Worm (Caenorhabditis elegans) whole organism, young adult: ENCODE results near the gene ssp-32.

Experiments
- B0336.3 ChIP-seq: fragments of 200-800 bp; sonication (Bioruptor generic); IDR thresholded peaks from 2 replicates; pipeline ENCODE4 v1.3.6; 2022; ENCODE audit warnings: missing genetic modification characterization, missing compliant biosample characterization
- F10E7.11 ChIP-seq: sonication (generic microtip); optimal IDR thresholded peaks from 2 replicates; lab custom pipeline; 2017; ENCODE audit warnings: mild to moderate bottlenecking, missing genetic modification characterization, moderate library complexity, missing compliant biosample characterization
- F57A8.1 ChIP-seq: fragments of 200-800 bp; sonication (Bioruptor generic); optimal IDR thresholded peaks from 2 replicates; lab custom pipeline; 2018; ENCODE audit warnings: mild to moderate bottlenecking, missing genetic modification characterization, moderate library complexity, missing compliant biosample characterization
- Y53G8AR.9 ChIP-seq: fragments of 200-800 bp; sonication (Bioruptor generic); conservative IDR thresholded peaks from 2 replicates; pipeline ENCODE4 v1.3.6; 2022; ENCODE audit warnings: missing genetic modification reagents, missing genetic modification characterization, missing compliant biosample characterization
- Y79H2A.3 ChIP-seq: fragments of 200-800 bp; sonication (Bioruptor generic); conservative IDR thresholded peaks from 2 replicates; pipeline ENCODE4 v1.3.6; 2022; ENCODE audit warnings: missing genetic modification reagents, missing genetic modification characterization, missing compliant biosample characterization
- ama-1 ChIP-seq, 3 experiments: fragments of 150-350 bp in 1 of 3; sonication (generic microtip) in 2 of 3; optimal IDR thresholded peaks; 2 replicates each; lab custom pipeline; 2014 to 2018; ENCODE audit warnings: missing biosample characterization in 2 of 3, missing genetic modification characterization in 2 of 3, missing genetic modification reagents in 2 of 3
- attf-6 ChIP-seq: fragments of 200-800 bp; sonication (Bioruptor generic); IDR thresholded peaks from 2 replicates; pipeline ENCODE4 v1.3.6; 2022; ENCODE audit warnings: missing genetic modification reagents, missing genetic modification characterization, missing compliant biosample characterization
- cebp-1 ChIP-seq, 2 experiments: fragments of 200-800 bp in 1 of 2; sonication (Bioruptor generic) in 1 of 2; sonication (generic microtip) in 1 of 2; IDR thresholded peaks in 1 of 2; optimal IDR thresholded peaks in 1 of 2; 2 replicates each; pipeline versions ENCODE4 v1.3.6 to Lab custom; 2017 to 2022; ENCODE audit warnings: missing compliant biosample characterization in 2 of 2, missing genetic modification characterization in 2 of 2, mild to moderate bottlenecking in 1 of 2, missing genetic modification reagents in 1 of 2, moderate library complexity in 1 of 2
- ceh-40 ChIP-seq: fragments of 200-800 bp; sonication (Bioruptor generic); IDR thresholded peaks from 2 replicates; pipeline ENCODE4 v1.3.6; 2022; ENCODE audit warnings: missing genetic modification characterization, missing compliant biosample characterization
- ceh-79 ChIP-seq: sonication (generic microtip); optimal IDR thresholded peaks from 2 replicates; lab custom pipeline; 2017; ENCODE audit warnings: mild to moderate bottlenecking, missing genetic modification characterization, missing compliant biosample characterization
- dox-1 ChIP-seq: fragments of 200-800 bp; sonication (Bioruptor generic); IDR thresholded peaks from 2 replicates; pipeline ENCODE4 v1.3.6; 2022; ENCODE audit warnings: missing genetic modification reagents, missing genetic modification characterization, missing compliant biosample characterization
- efl-1 ChIP-seq: fragments of 150-350 bp; optimal IDR thresholded peaks from 2 replicates; lab custom pipeline; 2014; ENCODE audit warnings: missing biosample characterization, missing genetic modification reagents, missing genetic modification characterization
- egl-18 ChIP-seq: fragments of 200-800 bp; sonication (Bioruptor generic); IDR thresholded peaks from 2 replicates; pipeline ENCODE4 v1.3.6; 2022; ENCODE audit warnings: missing genetic modification reagents, missing genetic modification characterization, missing compliant biosample characterization
- gei-17 ChIP-seq: fragments of 200-800 bp; sonication (Bioruptor generic); optimal IDR thresholded peaks from 2 replicates; lab custom pipeline; 2018; ENCODE audit warnings: mild to moderate bottlenecking, missing genetic modification characterization, missing compliant biosample characterization
- him-1 ChIP-seq: sonication (generic microtip); optimal IDR thresholded peaks from 2 replicates; lab custom pipeline; 2016; ENCODE audit warnings: missing genotype, missing genetic modification reagents, missing genetic modification characterization, missing compliant biosample characterization
- hlh-12 ChIP-seq: sonication (generic microtip); optimal IDR thresholded peaks from 2 replicates; lab custom pipeline; 2016; ENCODE audit warnings: missing genetic modification characterization, missing compliant biosample characterization
- hlh-26 ChIP-seq: fragments of 200-800 bp; sonication (Bioruptor generic); conservative IDR thresholded peaks from 2 replicates; pipeline ENCODE4 v1.3.6; 2022; ENCODE audit warnings: missing genetic modification reagents, missing genetic modification characterization, missing compliant biosample characterization
- hmg-1.2 ChIP-seq: fragments of 200-800 bp; sonication (Bioruptor generic); IDR thresholded peaks from 2 replicates; pipeline ENCODE4 v1.3.6; 2022; ENCODE audit warnings: missing genetic modification reagents, missing genetic modification characterization, missing compliant biosample characterization
- hrde-1 ChIP-seq: sonication (generic microtip); optimal IDR thresholded peaks from 2 replicates; lab custom pipeline; 2016; ENCODE audit warnings: missing genetic modification characterization, mild to moderate bottlenecking, missing compliant biosample characterization, moderate library complexity, missing genotype, missing genetic modification reagents, borderline replicate concordance
- madf-10 ChIP-seq: sonication (generic microtip); optimal IDR thresholded peaks from 2 replicates; lab custom pipeline; 2016; ENCODE audit warnings: mild to moderate bottlenecking, missing genetic modification characterization, missing compliant biosample characterization
- madf-3 ChIP-seq: fragments of 200-800 bp; sonication (Bioruptor generic); IDR thresholded peaks from 2 replicates; pipeline ENCODE4 v1.3.6; 2022; ENCODE audit warnings: missing genetic modification reagents, missing genetic modification characterization, missing compliant biosample characterization
- mes-4 ChIP-seq: sonication (generic microtip); optimal IDR thresholded peaks from 2 replicates; lab custom pipeline; 2016; ENCODE audit warnings: missing genotype, missing genetic modification characterization, missing compliant biosample characterization
- nfya-1 ChIP-seq: sonication (generic microtip); optimal IDR thresholded peaks from 2 replicates; lab custom pipeline; 2017; ENCODE audit warnings: antibody characterized with exemption, missing compliant biosample characterization, missing genetic modification characterization, borderline replicate concordance; ENCODE audit not compliant: insufficient read depth
- nfyb-1 ChIP-seq: fragments of 200-800 bp; sonication (Bioruptor generic); IDR thresholded peaks from 2 replicates; pipeline ENCODE4 v1.3.6; 2022; ENCODE audit warnings: missing genetic modification reagents, missing genetic modification characterization, missing compliant biosample characterization
- nhr-120 ChIP-seq: fragments of 200-800 bp; sonication (Bioruptor generic); IDR thresholded peaks from 2 replicates; pipeline ENCODE4 v1.3.6; 2022; ENCODE audit warnings: missing genetic modification characterization, missing compliant biosample characterization
- nhr-179 ChIP-seq: sonication (generic microtip); optimal IDR thresholded peaks from 2 replicates; lab custom pipeline; 2016; ENCODE audit warnings: mild to moderate bottlenecking, missing genetic modification characterization, missing compliant biosample characterization
- nhr-80 ChIP-seq: sonication (generic microtip); optimal IDR thresholded peaks from 2 replicates; lab custom pipeline; 2016; ENCODE audit warnings: missing genetic modification characterization, missing compliant biosample characterization
- nhr-90 ChIP-seq: sonication (generic microtip); optimal IDR thresholded peaks from 2 replicates; lab custom pipeline; 2016; ENCODE audit warnings: missing genotype, mild to moderate bottlenecking, missing genetic modification characterization, missing compliant biosample characterization
- pbrm-1 ChIP-seq: fragments of 200-800 bp; sonication (Bioruptor generic); IDR thresholded peaks from 2 replicates; pipeline ENCODE4 v1.3.6; 2022; ENCODE audit warnings: missing genetic modification reagents, missing genetic modification characterization, missing compliant biosample characterization
- rec-8 ChIP-seq, 2 experiments: sonication (generic microtip); optimal IDR thresholded peaks; 2 replicates each; lab custom pipeline; 2016; ENCODE audit warnings: mild to moderate bottlenecking in 2 of 2, missing genetic modification characterization in 2 of 2, missing genetic modification reagents in 2 of 2, missing genotype in 2 of 2, missing biosample characterization in 1 of 2, missing compliant biosample characterization in 1 of 2, moderate library complexity in 1 of 2
- repo-1 ChIP-seq: sonication (generic microtip); optimal IDR thresholded peaks from 2 replicates; lab custom pipeline; 2017; ENCODE audit warnings: mild to moderate bottlenecking, missing genetic modification characterization, missing compliant biosample characterization
- snpc-1.1 ChIP-seq: sonication (generic microtip); optimal IDR thresholded peaks from 2 replicates; lab custom pipeline; 2017; ENCODE audit warnings: missing genetic modification characterization, mild to moderate bottlenecking, missing compliant biosample characterization, antibody characterized with exemption, moderate library complexity, missing genotype, missing genetic modification reagents; ENCODE audit not compliant: insufficient read depth
- snpc-4 ChIP-seq, 5 experiments: fragments of 150-350 bp in 1 of 5; sonication (generic microtip) in 4 of 5; optimal IDR thresholded peaks; 2 replicates each; lab custom pipeline; 2014 to 2018; ENCODE audit warnings: missing genetic modification characterization in 5 of 5, missing biosample characterization in 3 of 5, antibody characterized with exemption in 2 of 5, mild to moderate bottlenecking in 2 of 5, missing compliant biosample characterization in 2 of 5, missing genotype in 2 of 5, moderate library complexity in 2 of 5, missing genetic modification reagents in 1 of 5
- tbp1 ChIP-seq: fragments of 200-800 bp; sonication (Bioruptor generic); optimal IDR thresholded peaks from 2 replicates; lab custom pipeline; 2018; ENCODE audit warnings: mild to moderate bottlenecking, missing genetic modification characterization, missing compliant biosample characterization
- tbx-9 ChIP-seq: sonication (generic microtip); optimal IDR thresholded peaks from 2 replicates; lab custom pipeline; 2016; ENCODE audit warnings: borderline replicate concordance, missing genetic modification characterization, inconsistent platforms, missing compliant biosample characterization
- unc-130 ChIP-seq: sonication (generic microtip); optimal IDR thresholded peaks from 2 replicates; lab custom pipeline; 2016; ENCODE audit warnings: missing genetic modification reagents, missing genetic modification characterization, missing compliant biosample characterization
- unc-62 ChIP-seq: fragments of 150-350 bp; optimal IDR thresholded peaks from 2 replicates; lab custom pipeline; 2014; ENCODE audit warnings: missing biosample characterization, missing genetic modification reagents, missing genetic modification characterization
- ztf-6 ChIP-seq: fragments of 200-800 bp; sonication (Bioruptor generic); IDR thresholded peaks from 2 replicates; pipeline ENCODE4 v1.3.6; 2022; ENCODE audit warnings: missing genetic modification reagents, missing genetic modification characterization, missing compliant biosample characterization

ssp-32 gene

ce11 chrIV:9895088-9895487 lies at the start of gene ssp-32:
TSS of gene ssp-32 (plus strand) at chrIV:9895388.
- TF ChIP-seq ama-1 (optimal IDR thresholded peaks at IDR 0.05; lab: Kevin White, UChicago), result no peak
- no peak for TF ChIP-seq ama-1 (GFP tag; optimal IDR thresholded peaks at IDR 0.05; lab: Kevin White, UChicago)
- no peak for TF ChIP-seq attf-6
- TF ChIP-seq egl-18 (GFP tag; lab: Robert Waterston, UW), result no peak
- TF ChIP-seq ceh-40 (GFP tag; lab: Robert Waterston, UW), result no peak
- TF ChIP-seq dox-1 (GFP tag; lab: Robert Waterston, UW), result no peak
- no peak for TF ChIP-seq Y79H2A.3 (GFP tag; lab: Robert Waterston, UW)
- no peak for TF ChIP-seq snpc-1.1 (tag; lab: Kevin White, UChicago)
- TF ChIP-seq hlh-12, result no peak
- no peak for TF ChIP-seq rec-8 (tag; optimal IDR thresholded peaks at IDR 0.05; lab: Kevin White, UChicago)
- TF ChIP-seq mes-4 (tag; lab: Kevin White, UChicago), result no peak
- no peak for TF ChIP-seq Y53G8AR.9 (GFP tag; lab: Robert Waterston, UW)
- TF ChIP-seq pbrm-1, result no peak
- TF ChIP-seq nhr-120 (GFP tag; lab: Robert Waterston, UW), result no peak
- no peak for TF ChIP-seq cebp-1 (GFP tag; IDR thresholded peaks at IDR 0.05; lab: Robert Waterston, UW)
- TF ChIP-seq cebp-1 (tag; optimal IDR thresholded peaks at IDR 0.05; lab: Kevin White, UChicago), result no peak
- no peak for TF ChIP-seq madf-10 (tag; lab: Kevin White, UChicago)
- no peak for TF ChIP-seq unc-130 (GFP tag; lab: Kevin White, UChicago)

- no peak for TF ChIP-seq ceh-79 (tag; lab: Kevin White, UChicago)
- TF ChIP-seq F57A8.1 (GFP tag; lab: Kevin White, UChicago), result no peak
- TF ChIP-seq repo-1, result no peak
- TF ChIP-seq tbp1 (GFP tag; lab: Kevin White, UChicago), result no peak
- no peak for TF ChIP-seq nhr-179 (tag; lab: Kevin White, UChicago)
- no peak for TF ChIP-seq gei-17 (GFP tag; lab: Kevin White, UChicago)
- no peak for TF ChIP-seq nhr-90
- no peak for TF ChIP-seq him-1 (tag; lab: Kevin White, UChicago)
- TF ChIP-seq efl-1 (GFP tag; lab: Kevin White, UChicago), result no peak
- no peak for TF ChIP-seq tbx-9 (tag; lab: Kevin White, UChicago)
- no peak for TF ChIP-seq unc-62 (GFP tag; lab: Kevin White, UChicago)
- no peak for TF ChIP-seq hmg-1.2 (GFP tag; lab: Robert Waterston, UW)
- TF ChIP-seq hlh-12, result no peak
- no peak for TF ChIP-seq hlh-26 (GFP tag; lab: Robert Waterston, UW)
- no peak for TF ChIP-seq nfyb-1 (GFP tag; lab: Robert Waterston, UW)
- TF ChIP-seq, all 124 proteins: peak for 0
Measured at ce11 chrIV:9846574-9846973, 48.6 kb upstream of the ssp-32 start, which contains the start of gene K07F5.6. TSS of gene K07F5.6 (minus strand) at chrIV:9846674.

- no peak for TF ChIP-seq F10E7.11 (tag; lab: Kevin White, UChicago)
- no peak for TF ChIP-seq snpc-4 (GFP tag; optimal IDR thresholded peaks at IDR 0.05; lab: Kevin White, UChicago)
- no peak for TF ChIP-seq snpc-4 (tag; optimal IDR thresholded peaks at IDR 0.05; lab: Kevin White, UChicago)
- TF ChIP-seq B0336.3 (GFP tag; lab: Robert Waterston, UW), result no peak
- TF ChIP-seq ztf-6 (GFP tag; lab: Robert Waterston, UW), result no peak
- TF ChIP-seq madf-3 (GFP tag; lab: Robert Waterston, UW), result no peak
- no peak for TF ChIP-seq nhr-179 (tag; lab: Kevin White, UChicago)
- no peak for TF ChIP-seq nhr-80
- TF ChIP-seq nfya-1 (tag; lab: Kevin White, UChicago), result no peak
- TF ChIP-seq egl-18 (GFP tag; lab: Robert Waterston, UW), result no peak
- no peak for TF ChIP-seq him-1 (tag; lab: Kevin White, UChicago)
- TF ChIP-seq hrde-1, result no peak
- no peak for TF ChIP-seq nhr-90
Measured at ce11 chrIV:9848075-9848474, 47.1 kb upstream of the ssp-32 start, which contains the start of gene K07F5.7. TSS of gene K07F5.7 (minus strand) at chrIV:9848175.
